Worm (Caenorhabditis elegans): ENCODE results near the gene rpia-1.

- no peak for TF ChIP-seq nhr-76 (tag; optimal IDR thresholded peaks at IDR 0.05)
- TF ChIP-seq pha-4 (tag; optimal IDR thresholded peaks at IDR 0.05), result no peak
- no peak for TF ChIP-seq mep-1 (tag; optimal IDR thresholded peaks at IDR 0.05)
- no peak for TF ChIP-seq snpc-4 (tag; optimal IDR thresholded peaks at IDR 0.05)
Measured at ce11 chrIII:7096481-7096880, 26.4 kb upstream of the rpia-1 start.
